Worm (Caenorhabditis elegans) whole organism, mixed stage, embryonic: ENCODE data around the gene irld-49.

ENCODE experiments used
- ces-1 ChIP-seq: fragments of 150-350 bp; optimal IDR thresholded peaks from 2 replicates; lab custom pipeline; 2014; ENCODE audit warnings: missing biosample characterization, missing genetic modification reagents, missing genetic modification characterization
- elt-3 ChIP-seq: fragments of 150-350 bp; optimal IDR thresholded peaks from 2 replicates; lab custom pipeline; 2014; ENCODE audit warnings: missing biosample characterization, missing genetic modification characterization
- lsy-2 ChIP-seq: fragments of 150-350 bp; optimal IDR thresholded peaks from 2 replicates; lab custom pipeline; 2014; ENCODE audit warnings: missing biosample characterization, missing genetic modification characterization
- mab-5 ChIP-seq: fragments of 150-350 bp; optimal IDR thresholded peaks from 2 replicates; lab custom pipeline; 2014; ENCODE audit warnings: missing biosample characterization, missing genetic modification characterization
- snpc-4 ChIP-seq: fragments of 150-350 bp; optimal IDR thresholded peaks from 2 replicates; lab custom pipeline; 2014; ENCODE audit warnings: missing biosample characterization, missing genetic modification characterization
- ztf-11 ChIP-seq: fragments of 150-350 bp; optimal IDR thresholded peaks from 2 replicates; lab custom pipeline; 2014; ENCODE audit warnings: missing biosample characterization, missing genetic modification characterization

ce11 chrII:2965215-2965998, 21.4 kb downstream of the irld-49 start:
- TF ChIP-seq ztf-11 (tag; lab: Kevin White, UChicago) (no peak), ces-1 (GFP tag; lab: Kevin White, UChicago) (no peak), snpc-4 (tag; lab: Kevin White, UChicago) (no peak), elt-3 (tag; lab: Kevin White, UChicago) (no peak), lsy-2 (no peak), mab-5 (tag; lab: Kevin White, UChicago) (no peak)
